Worm (Caenorhabditis elegans) whole organism, late embryonic: ENCODE measurements around the gene cpg-18.
A peak's percentile ranks its signal among the peaks of the same experiment; 100 is the strongest.

Source experiments
- C08G9.2 ChIP-seq: sonication (generic microtip); optimal IDR thresholded peaks from 2 replicates; lab custom pipeline; 2016; ENCODE audit warnings: mild to moderate bottlenecking, missing genetic modification characterization, moderate library complexity, missing compliant biosample characterization
- K02D7.2 ChIP-seq: sonication (generic microtip); optimal IDR thresholded peaks from 2 replicates; lab custom pipeline; 2017; ENCODE audit warnings: mild to moderate bottlenecking, missing genetic modification characterization, missing compliant biosample characterization
- K09A11.1 ChIP-seq: sonication (generic microtip); optimal IDR thresholded peaks from 2 replicates; lab custom pipeline; 2017; ENCODE audit warnings: antibody characterized with exemption, mild to moderate bottlenecking, missing genetic modification characterization, missing compliant biosample characterization; ENCODE audit not compliant: insufficient read depth
- T23F11.4 ChIP-seq: fragments of 200-800 bp; sonication (Bioruptor generic); optimal IDR thresholded peaks from 2 replicates; lab custom pipeline; 2018; ENCODE audit warnings: mild to moderate bottlenecking, missing genetic modification characterization, missing compliant biosample characterization
- Y22D7AL.16 ChIP-seq: sonication (generic microtip); optimal IDR thresholded peaks from 2 replicates; lab custom pipeline; 2016; ENCODE audit warnings: missing genetic modification characterization, missing compliant biosample characterization
- ama-1 ChIP-seq: fragments of 150-350 bp; optimal IDR thresholded peaks from 2 replicates; lab custom pipeline; 2014
- ceh-18 ChIP-seq: sonication (generic microtip); optimal IDR thresholded peaks from 2 replicates; lab custom pipeline; 2016; ENCODE audit warnings: missing genetic modification characterization, missing compliant biosample characterization
- ceh-22 ChIP-seq: sonication (generic microtip); optimal IDR thresholded peaks from 2 replicates; lab custom pipeline; 2017; ENCODE audit warnings: missing biosample characterization, missing genetic modification characterization
- ceh-24 ChIP-seq: sonication (generic microtip); optimal IDR thresholded peaks from 2 replicates; lab custom pipeline; 2016; ENCODE audit warnings: mild to moderate bottlenecking, missing genetic modification characterization, missing compliant biosample characterization
- ceh-45 ChIP-seq: fragments of 200-800 bp; sonication (Bioruptor generic); IDR thresholded peaks from 2 replicates; pipeline ENCODE4 v1.3.6; 2022; ENCODE audit warnings: missing genetic modification reagents, missing genetic modification characterization, missing compliant biosample characterization
- ceh-48 ChIP-seq: sonication (generic microtip); optimal IDR thresholded peaks from 2 replicates; lab custom pipeline; 2016; ENCODE audit warnings: missing genetic modification characterization, inconsistent platforms, missing compliant biosample characterization
- ceh-6 ChIP-seq: fragments of 200-800 bp; sonication (Bioruptor generic); optimal IDR thresholded peaks from 2 replicates; lab custom pipeline; 2018; ENCODE audit warnings: mild to moderate bottlenecking, missing genetic modification characterization, missing compliant biosample characterization
- ceh-9 ChIP-seq: sonication (generic microtip); optimal IDR thresholded peaks from 2 replicates; lab custom pipeline; 2016; ENCODE audit warnings: mild to moderate bottlenecking, missing genetic modification characterization, inconsistent platforms, missing compliant biosample characterization
- che-1 ChIP-seq: sonication (generic microtip); optimal IDR thresholded peaks from 2 replicates; lab custom pipeline; 2016; ENCODE audit warnings: mild to moderate bottlenecking, missing genetic modification characterization, missing compliant biosample characterization
- dmd-4 ChIP-seq: sonication (generic microtip); optimal IDR thresholded peaks from 2 replicates; lab custom pipeline; 2016; ENCODE audit warnings: borderline replicate concordance, missing genetic modification characterization, missing compliant biosample characterization
- elt-2 ChIP-seq: sonication (generic microtip); optimal IDR thresholded peaks from 2 replicates; lab custom pipeline; 2016; ENCODE audit warnings: missing genetic modification reagents, missing genetic modification characterization, missing compliant biosample characterization
- ets-4 ChIP-seq: sonication (generic microtip); optimal IDR thresholded peaks from 2 replicates; lab custom pipeline; 2016; ENCODE audit warnings: missing genetic modification characterization, missing compliant biosample characterization
- eyg-1 ChIP-seq: sonication (generic microtip); optimal IDR thresholded peaks from 2 replicates; lab custom pipeline; 2016; ENCODE audit warnings: missing genotype, missing genetic modification characterization, missing compliant biosample characterization
- fax-1 ChIP-seq: sonication (generic microtip); optimal IDR thresholded peaks from 2 replicates; lab custom pipeline; 2016; ENCODE audit warnings: missing genotype, missing genetic modification characterization, missing compliant biosample characterization
- fkh-10 ChIP-seq: fragments of 150-350 bp; optimal IDR thresholded peaks from 2 replicates; lab custom pipeline; 2014; ENCODE audit warnings: missing biosample characterization, missing genetic modification reagents, missing genetic modification characterization
- fkh-6 ChIP-seq: sonication (generic microtip); optimal IDR thresholded peaks from 2 replicates; lab custom pipeline; 2016; ENCODE audit warnings: missing genetic modification characterization, missing compliant biosample characterization
- hlh-15 ChIP-seq: sonication (generic microtip); optimal IDR thresholded peaks from 2 replicates; lab custom pipeline; 2016; ENCODE audit warnings: missing genetic modification characterization, missing compliant biosample characterization
- mec-3 ChIP-seq: sonication (generic microtip); optimal IDR thresholded peaks from 2 replicates; lab custom pipeline; 2016; ENCODE audit warnings: borderline replicate concordance, missing genetic modification characterization, missing compliant biosample characterization
- nfya-1 ChIP-seq: sonication (generic microtip); optimal IDR thresholded peaks from 2 replicates; lab custom pipeline; 2017; ENCODE audit warnings: missing genetic modification characterization, mild to moderate bottlenecking, missing compliant biosample characterization, antibody characterized with exemption, moderate library complexity
- npax-4 ChIP-seq: sonication (generic microtip); optimal IDR thresholded peaks from 2 replicates; lab custom pipeline; 2016; ENCODE audit warnings: missing genetic modification characterization, missing compliant biosample characterization
- tbx-7 ChIP-seq: sonication (generic microtip); optimal IDR thresholded peaks from 2 replicates; lab custom pipeline; 2016; ENCODE audit warnings: missing genotype, missing genetic modification characterization, missing compliant biosample characterization
- unc-42 ChIP-seq: sonication (generic microtip); optimal IDR thresholded peaks from 2 replicates; lab custom pipeline; 2016; ENCODE audit warnings: missing genotype, missing genetic modification characterization, missing compliant biosample characterization
- unc-55 ChIP-seq: sonication (generic microtip); optimal IDR thresholded peaks from 2 replicates; lab custom pipeline; 2017; ENCODE audit warnings: missing biosample characterization, missing genetic modification reagents, missing genetic modification characterization
- unc-86 ChIP-seq: sonication (generic microtip); optimal IDR thresholded peaks from 2 replicates; lab custom pipeline; 2016; ENCODE audit warnings: missing genetic modification characterization, missing compliant biosample characterization
- zip-5 ChIP-seq: sonication (generic microtip); optimal IDR thresholded peaks from 2 replicates; lab custom pipeline; 2016; ENCODE audit warnings: missing genetic modification characterization, missing compliant biosample characterization

Gene cpg-18

DNA sequence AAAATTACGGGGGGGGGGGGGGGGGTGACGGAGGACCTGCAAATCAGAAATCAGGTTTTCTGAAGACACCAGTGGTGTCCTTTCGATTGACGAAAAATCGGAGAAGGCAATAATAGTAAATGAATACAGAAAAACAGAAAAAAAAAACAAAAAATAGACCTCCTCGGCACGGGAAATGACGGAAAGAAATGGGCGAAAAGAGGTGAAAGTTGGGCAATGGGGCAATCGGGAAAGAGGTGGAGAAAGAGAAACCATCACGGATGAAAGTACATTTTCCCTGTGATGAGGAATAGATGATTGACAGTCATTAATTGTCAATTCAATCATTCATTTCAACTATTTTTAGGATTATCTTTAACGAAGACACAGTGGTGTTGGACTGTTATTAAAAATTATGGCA, 30.9 kb upstream of the cpg-18 start:
- TF ChIP-seq che-1: no peak
- no peak for TF ChIP-seq npax-4
- TF ChIP-seq zip-5: no peak
- no peak for TF ChIP-seq ets-4 (tag; lab: Kevin White, UChicago)
- no peak for TF ChIP-seq ceh-6 (GFP tag; lab: Kevin White, UChicago)
- no peak for TF ChIP-seq fkh-6 (tag; lab: Kevin White, UChicago)

- TF ChIP-seq hlh-15: no peak
- TF ChIP-seq nfya-1 (tag; lab: Kevin White, UChicago): no peak
- TF ChIP-seq ceh-45 (GFP tag; lab: Robert Waterston, UW): no peak
- TF ChIP-seq K02D7.2 (tag; lab: Kevin White, UChicago): no peak
- TF ChIP-seq ama-1 (lab: Kevin White, UChicago): no peak
- TF ChIP-seq unc-86 (tag; lab: Kevin White, UChicago): no peak
- no peak for TF ChIP-seq unc-42 (tag; lab: Kevin White, UChicago)
- TF ChIP-seq dmd-4 (tag; lab: Kevin White, UChicago): no peak
Observed at ce11 chrIV:5706603-5707002, 28.2 kb upstream of the cpg-18 start.

DNA sequence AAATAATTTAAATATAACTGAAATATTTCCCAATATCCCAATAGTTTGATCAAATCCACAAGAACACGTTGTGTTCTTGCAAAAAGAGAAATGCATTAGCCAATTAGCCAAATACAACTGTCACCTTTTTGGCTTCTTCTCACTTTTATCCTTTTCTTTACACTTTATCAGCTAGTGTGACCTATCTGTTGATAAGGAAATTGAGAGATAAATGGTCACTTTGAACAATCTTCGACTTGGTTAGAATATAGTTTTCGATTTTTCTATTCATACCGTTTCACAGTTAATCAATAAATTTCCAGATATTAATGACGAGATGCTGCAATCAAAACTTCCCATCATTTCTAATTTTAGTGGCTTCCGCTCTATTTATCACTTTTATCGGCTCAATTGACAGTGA, 26.0 kb upstream of the cpg-18 start, which contains the start of gene C55C3.1:
Gene C55C3.1, plus strand, starts transcription at position 301 of the 400 bp plus-strand sequence.
- TF ChIP-seq zip-5: no peak
- no peak for TF ChIP-seq tbx-7 (tag; lab: Kevin White, UChicago)
- peak; percentile 20 for TF ChIP-seq elt-2 (tag; lab: Kevin White, UChicago)
- TF ChIP-seq, all 69 proteins: peak for 1

DNA sequence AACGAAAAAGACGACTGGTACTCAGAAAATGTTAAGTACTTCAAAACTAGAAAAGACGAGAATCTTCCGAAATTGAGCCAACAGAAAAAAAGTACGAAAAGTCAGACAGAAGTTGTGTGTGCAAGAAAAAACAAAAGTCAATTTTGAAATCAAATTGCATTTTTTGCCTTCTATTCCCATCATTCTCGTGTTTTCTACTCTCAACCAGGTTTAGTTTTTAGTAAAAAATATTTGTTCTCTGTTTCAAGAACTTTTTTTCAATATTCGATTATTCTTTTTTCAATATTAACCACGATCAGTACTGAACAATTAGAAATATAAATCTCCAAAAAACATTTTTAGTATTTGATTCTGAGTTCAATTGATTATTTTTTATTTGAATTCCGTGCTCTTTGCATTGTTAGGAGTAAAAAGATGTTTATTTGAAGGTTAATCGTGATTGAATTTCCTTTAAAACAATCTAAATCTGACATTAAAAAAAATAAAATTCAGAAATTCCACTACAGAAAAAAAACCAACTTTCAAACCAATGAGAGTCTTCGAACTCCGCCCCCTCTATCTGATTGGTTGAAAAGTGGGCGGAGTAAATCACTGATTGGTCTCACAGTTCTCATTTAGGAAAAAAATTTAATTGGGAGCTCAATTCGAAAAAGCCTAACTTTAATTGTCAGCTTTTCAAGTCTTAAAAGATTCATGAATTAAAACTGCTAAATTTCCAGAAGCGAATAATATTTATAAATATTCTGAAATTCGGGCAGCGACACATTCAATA, 19.3 kb upstream of the cpg-18 start:
- TF ChIP-seq che-1: no peak
- TF ChIP-seq ceh-24 (tag; lab: Kevin White, UChicago): no peak
- TF ChIP-seq unc-55 (GFP tag; lab: Kevin White, UChicago): no peak
- no peak for TF ChIP-seq ceh-18 (tag; lab: Kevin White, UChicago)
- no peak for TF ChIP-seq ceh-22
- no peak for TF ChIP-seq mec-3
- TF ChIP-seq nfya-1 (tag; lab: Kevin White, UChicago): peak; percentile 97
- TF ChIP-seq eyg-1 (tag; lab: Kevin White, UChicago): no peak

- TF ChIP-seq ceh-9: no peak
Observed at ce11 chrIV:5723659-5724058, 11.2 kb upstream of the cpg-18 start.

ce11 chrIV:5725300-5725699, 9.5 kb upstream of the cpg-18 start, which contains the start of gene H35B03.1:
Gene H35B03.1, plus strand, starts transcription at chrIV:5725600.
- TF ChIP-seq unc-42 (tag; lab: Kevin White, UChicago): peak; percentile 9
- no peak for TF ChIP-seq ceh-48 (tag; lab: Kevin White, UChicago)

DNA sequence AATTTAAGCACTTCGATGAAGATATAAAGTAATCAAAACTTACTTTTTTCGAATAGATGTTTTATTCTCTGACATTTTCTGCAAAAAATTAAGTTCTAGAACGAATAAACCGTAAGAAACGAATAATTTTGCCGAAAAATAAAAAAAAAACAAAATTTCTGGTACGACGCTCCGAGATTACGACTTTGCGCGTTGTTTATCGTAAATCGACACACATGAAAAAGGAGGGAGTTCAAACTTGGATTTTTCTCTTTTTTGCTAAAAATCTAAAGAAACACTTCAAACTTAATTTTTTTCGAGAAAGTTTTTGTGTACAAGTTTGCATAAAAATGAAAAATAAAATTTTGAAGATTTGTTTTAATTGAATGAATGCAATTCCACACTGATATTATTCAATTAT, 3.2 kb upstream of the cpg-18 start, which contains the start of gene H35B03.2:
Gene H35B03.2, minus strand, starts transcription at position 78 of the 400 bp plus-strand sequence.
- TF ChIP-seq che-1: no peak
- no peak for TF ChIP-seq C08G9.2
- peak; percentile 23 for TF ChIP-seq K09A11.1
- TF ChIP-seq unc-86 (tag; lab: Kevin White, UChicago): no peak
- no peak for TF ChIP-seq ama-1 (lab: Kevin White, UChicago)
- TF ChIP-seq fax-1 (tag; lab: Kevin White, UChicago): no peak
- no peak for TF ChIP-seq ceh-24 (tag; lab: Kevin White, UChicago)
- TF ChIP-seq fkh-10 (GFP tag; lab: Kevin White, UChicago): no peak
- no peak for TF ChIP-seq Y22D7AL.16
- no peak for TF ChIP-seq T23F11.4 (GFP tag; lab: Kevin White, UChicago)
- peak; percentile 65 for TF ChIP-seq nfya-1 (tag; lab: Kevin White, UChicago)
